Fruit fly (Drosophila melanogaster) whole organism, embryonic: ENCODE results near the gene CG6878.

Source experiments
- Adf1 ChIP-seq: fragments of 200-800 bp; sonication (Bioruptor generic); IDR thresholded peaks from 2 replicates; pipeline ENCODE4 v1.3.6; 2022; ENCODE audit warnings: missing biosample characterization, missing genetic modification characterization
- Atf3 ChIP-seq: fragments of 200-800 bp; sonication (Bioruptor generic); optimal IDR thresholded peaks from 3 replicates; lab custom pipeline; 2016; ENCODE audit warnings: missing biosample characterization, missing genetic modification characterization
- Awh ChIP-seq: fragments of 200-800 bp; sonication (Bioruptor generic); IDR thresholded peaks from 2 replicates; pipeline ENCODE4, ENCODE4 v1.3.6; 2022; ENCODE audit warnings: missing biosample characterization, missing genetic modification characterization
- Bteb2 ChIP-seq: fragments of 200-800 bp; sonication (Bioruptor generic); optimal IDR thresholded peaks from 2 replicates; lab custom pipeline; 2016; ENCODE audit warnings: missing biosample characterization, missing genetic modification characterization
- CG10654 ChIP-seq: fragments of 200-800 bp; sonication (Bioruptor generic); optimal IDR thresholded peaks from 2 replicates; lab custom pipeline; 2016; ENCODE audit warnings: missing biosample characterization, missing genetic modification characterization
- CG12769 ChIP-seq: fragments of 200-800 bp; sonication (Bioruptor generic); optimal IDR thresholded peaks from 2 replicates; lab custom pipeline; 2019; ENCODE audit warnings: missing biosample characterization, mild to moderate bottlenecking, missing genetic modification characterization, moderate library complexity
- CG17328 ChIP-seq: fragments of 200-800 bp; sonication (Bioruptor generic); IDR thresholded peaks from 2 replicates; pipeline ENCODE4 v1.3.6; 2022; ENCODE audit warnings: missing biosample characterization, missing genetic modification characterization
- CG17361 ChIP-seq: fragments of 200-800 bp; sonication (Bioruptor generic); IDR thresholded peaks from 3 replicates; pipeline ENCODE4 v1.3.6; 2022; ENCODE audit warnings: missing biosample characterization, missing genetic modification characterization
- CG18262 ChIP-seq: fragments of 200-800 bp; optimal IDR thresholded peaks from 3 replicates; lab custom pipeline; 2019; ENCODE audit warnings: missing biosample characterization, mild to moderate bottlenecking, missing genetic modification characterization, moderate library complexity
- CG18476 ChIP-seq: fragments of 200-800 bp; sonication (Bioruptor generic); optimal IDR thresholded peaks from 2 replicates; lab custom pipeline; 2016; ENCODE audit warnings: missing biosample characterization, mild to moderate bottlenecking, missing genetic modification characterization
- CG33213 ChIP-seq: fragments of 200-800 bp; sonication (Bioruptor generic); optimal IDR thresholded peaks from 3 replicates; lab custom pipeline; 2016; ENCODE audit warnings: missing biosample characterization, missing genetic modification characterization
- CG34224 ChIP-seq: fragments of 200-800 bp; sonication (Bioruptor generic); IDR thresholded peaks from 3 replicates; pipeline ENCODE4 v1.3.6; 2022; ENCODE audit warnings: missing biosample characterization, missing genetic modification characterization; ENCODE audit not compliant: partially characterized antibody
- CG42726 ChIP-seq: fragments of 200-800 bp; sonication (Bioruptor generic); IDR thresholded peaks from 2 replicates; pipeline ENCODE4 v1.3.6; 2022; ENCODE audit warnings: missing biosample characterization, missing genetic modification characterization; ENCODE audit not compliant: partially characterized antibody
- CG4404 ChIP-seq: fragments of 200-800 bp; sonication (Bioruptor generic); IDR thresholded peaks from 2 replicates; pipeline ENCODE4 v1.3.6; 2022; ENCODE audit warnings: missing biosample characterization, missing genetic modification characterization
- CG4707 ChIP-seq: fragments of 200-800 bp; sonication (Bioruptor generic); optimal IDR thresholded peaks from 2 replicates; lab custom pipeline; 2018; ENCODE audit warnings: missing biosample characterization, mild to moderate bottlenecking, missing genetic modification characterization, moderate library complexity
- CG8089 ChIP-seq: fragments of 200-800 bp; sonication (Bioruptor generic); optimal IDR thresholded peaks from 3 replicates; lab custom pipeline; 2016; ENCODE audit warnings: missing biosample characterization, missing genetic modification characterization
- CG8281 ChIP-seq: fragments of 200-800 bp; sonication (Bioruptor generic); optimal IDR thresholded peaks from 2 replicates; lab custom pipeline; 2018; ENCODE audit warnings: missing biosample characterization, mild to moderate bottlenecking, missing genetic modification characterization, moderate library complexity
- CG9609 ChIP-seq: fragments of 200-800 bp; sonication (Bioruptor generic); optimal IDR thresholded peaks from 3 replicates; lab custom pipeline; 2016; ENCODE audit warnings: missing biosample characterization, missing genetic modification characterization
- CG9932 ChIP-seq: fragments of 200-800 bp; sonication (Bioruptor generic); IDR thresholded peaks from 2 replicates; pipeline ENCODE4 v1.3.6; 2022; ENCODE audit warnings: missing biosample characterization, missing genetic modification characterization
- D19B ChIP-seq: fragments of 200-800 bp; sonication (Bioruptor generic); optimal IDR thresholded peaks from 2 replicates; lab custom pipeline; 2017; ENCODE audit warnings: missing biosample characterization, mild to moderate bottlenecking, missing genetic modification characterization
- Dbx ChIP-seq: fragments of 200-800 bp; sonication (Bioruptor generic); IDR thresholded peaks from 3 replicates; pipeline ENCODE4 v1.3.6; 2022; ENCODE audit warnings: missing biosample characterization, missing genetic modification characterization
- Dip2 ChIP-seq: fragments of 200-800 bp; sonication (Bioruptor generic); IDR thresholded peaks from 2 replicates; pipeline ENCODE4 v1.3.6; 2022; ENCODE audit warnings: missing biosample characterization, missing genetic modification characterization
- E2f2 ChIP-seq: fragments of 200-800 bp; sonication (Bioruptor generic); IDR thresholded peaks from 2 replicates; pipeline ENCODE4 v1.3.6; 2022; ENCODE audit warnings: missing biosample characterization, missing genetic modification characterization
- GATAe ChIP-seq: fragments of 200-800 bp; sonication (Bioruptor generic); conservative IDR thresholded peaks from 2 replicates; pipeline ENCODE4 v1.3.6; 2022; ENCODE audit warnings: missing biosample characterization, missing genetic modification characterization
- HmgZ ChIP-seq: fragments of 200-800 bp; sonication (Bioruptor generic); optimal IDR thresholded peaks from 2 replicates; lab custom pipeline; 2018; ENCODE audit warnings: missing biosample characterization, mild to moderate bottlenecking, missing genetic modification characterization
- Lim3 ChIP-seq: fragments of 200-800 bp; sonication (Bioruptor generic); IDR thresholded peaks from 2 replicates; pipeline ENCODE4 v1.3.6; 2022; ENCODE audit warnings: missing biosample characterization, missing genetic modification characterization
- MTF-1 ChIP-seq: fragments of 200-800 bp; sonication (Bioruptor generic); optimal IDR thresholded peaks from 2 replicates; lab custom pipeline; 2018; ENCODE audit warnings: missing biosample characterization, mild to moderate bottlenecking, missing genetic modification characterization, borderline replicate concordance
- Med ChIP-seq: fragments of 200-800 bp; sonication (Bioruptor generic); peaks from one replicate; lab custom pipeline; 2016; ENCODE audit warnings: missing biosample characterization, missing genetic modification characterization, mild to moderate bottlenecking, inconsistent platforms, moderate library complexity
- Sox102F ChIP-seq: fragments of 200-800 bp; sonication (Bioruptor generic); optimal IDR thresholded peaks from 2 replicates; lab custom pipeline; 2018; ENCODE audit warnings: missing biosample characterization, mild to moderate bottlenecking, missing genetic modification characterization, moderate library complexity
- Spps ChIP-seq: fragments of 200-800 bp; sonication (Bioruptor generic); optimal IDR thresholded peaks from 2 replicates; lab custom pipeline; 2018; ENCODE audit warnings: missing biosample characterization, mild to moderate bottlenecking, missing genetic modification characterization
- Trl ChIP-seq, 3 experiments: fragments of >200 bp in 2 of 3; fragments of 200-800 bp in 1 of 3; sonication (Bioruptor generic) in 1 of 3; optimal IDR thresholded peaks; 2 replicates in 1 of 3; 3 replicates in 2 of 3; lab custom pipeline; 2016 to 2017; ENCODE audit warnings: missing biosample characterization in 1 of 3, missing genetic modification characterization in 1 of 3
- Usf ChIP-seq: fragments of 200-800 bp; sonication (Bioruptor generic); optimal IDR thresholded peaks from 2 replicates; lab custom pipeline; 2017; ENCODE audit warnings: missing genotype, missing biosample characterization, missing genetic modification characterization
- Xbp1 ChIP-seq: fragments of 200-800 bp; sonication (Bioruptor generic); optimal IDR thresholded peaks from 3 replicates; lab custom pipeline; 2016; ENCODE audit warnings: missing biosample characterization, mild to moderate bottlenecking, missing genetic modification characterization
- ac ChIP-seq: fragments of 200-800 bp; sonication (Bioruptor generic); optimal IDR thresholded peaks from 3 replicates; lab custom pipeline; 2017; ENCODE audit warnings: missing biosample characterization, mild to moderate bottlenecking, missing genetic modification characterization
- cg ChIP-seq: fragments of 200-800 bp; sonication (Bioruptor generic); optimal IDR thresholded peaks from 3 replicates; lab custom pipeline; 2019; ENCODE audit warnings: missing biosample characterization, mild to moderate bottlenecking, missing genetic modification characterization, moderate library complexity
- ci ChIP-seq: fragments of 200-800 bp; sonication (Bioruptor generic); IDR thresholded peaks from 3 replicates; pipeline ENCODE4 v1.3.6; 2022; ENCODE audit warnings: missing biosample characterization, missing genetic modification characterization
- disco-r ChIP-seq: fragments of 200-800 bp; sonication (Bioruptor generic); optimal IDR thresholded peaks from 2 replicates; lab custom pipeline; 2016; ENCODE audit warnings: missing biosample characterization, missing genetic modification characterization
- gcm2 ChIP-seq: fragments of 200-800 bp; sonication (Bioruptor generic); optimal IDR thresholded peaks from 2 replicates; lab custom pipeline; 2016; ENCODE audit warnings: missing biosample characterization, missing genetic modification characterization
- grn ChIP-seq: fragments of 200-800 bp; sonication (Bioruptor generic); optimal IDR thresholded peaks from 3 replicates; lab custom pipeline; 2017; ENCODE audit warnings: missing biosample characterization, missing genetic modification characterization
- gsb ChIP-seq: fragments of 200-800 bp; sonication (Bioruptor generic); IDR thresholded peaks from 2 replicates; pipeline ENCODE4 v1.3.6; 2022; ENCODE audit warnings: missing biosample characterization, missing genetic modification characterization
- gsb-n ChIP-seq: fragments of 200-800 bp; sonication (Bioruptor generic); optimal IDR thresholded peaks from 3 replicates; lab custom pipeline; 2018; ENCODE audit warnings: missing biosample characterization, mild to moderate bottlenecking, missing genetic modification characterization
- knrl ChIP-seq: fragments of 200-800 bp; sonication (Bioruptor generic); IDR thresholded peaks from 3 replicates; pipeline ENCODE4 v1.3.6; 2022; ENCODE audit warnings: missing biosample characterization, missing genetic modification characterization; ENCODE audit not compliant: partially characterized antibody
- nau ChIP-seq: fragments of 200-800 bp; sonication (Bioruptor generic); optimal IDR thresholded peaks from 3 replicates; lab custom pipeline; 2017; ENCODE audit warnings: missing biosample characterization, mild to moderate bottlenecking, missing genetic modification characterization, missing genetic modification reagents
- phol ChIP-seq: fragments of 200-800 bp; sonication (Bioruptor generic); optimal IDR thresholded peaks from 3 replicates; lab custom pipeline; 2018; ENCODE audit warnings: missing biosample characterization, mild to moderate bottlenecking, missing genetic modification characterization, moderate library complexity
- sens ChIP-seq: fragments of 200-800 bp; sonication (Bioruptor generic); peaks from one replicate; lab custom pipeline; 2016; ENCODE audit warnings: missing biosample characterization, missing genetic modification characterization
- shn ChIP-seq: fragments of 200-800 bp; sonication (Bioruptor generic); optimal IDR thresholded peaks from 3 replicates; lab custom pipeline; 2016; ENCODE audit warnings: missing biosample characterization, missing genetic modification characterization
- so ChIP-seq: fragments of 200-800 bp; sonication (Bioruptor generic); IDR thresholded peaks from 3 replicates; pipeline ENCODE4 v1.3.6; 2022; ENCODE audit warnings: missing biosample characterization, missing genetic modification characterization
- stc ChIP-seq: fragments of 200-800 bp; sonication (Bioruptor generic); IDR thresholded peaks from 2 replicates; pipeline ENCODE4 v1.3.6; 2022; ENCODE audit warnings: missing biosample characterization, missing genetic modification characterization
- tna ChIP-seq: fragments of 200-800 bp; sonication (Bioruptor generic); IDR thresholded peaks from 2 replicates; pipeline ENCODE4 v1.3.6; 2022; ENCODE audit warnings: missing biosample characterization, missing genetic modification characterization; ENCODE audit not compliant: partially characterized antibody
- usp ChIP-seq: fragments of >200 bp; optimal IDR thresholded peaks from 2 replicates; lab custom pipeline; 2017; ENCODE audit warnings: missing biosample characterization, missing genetic modification characterization

CG6878 gene

DNA sequence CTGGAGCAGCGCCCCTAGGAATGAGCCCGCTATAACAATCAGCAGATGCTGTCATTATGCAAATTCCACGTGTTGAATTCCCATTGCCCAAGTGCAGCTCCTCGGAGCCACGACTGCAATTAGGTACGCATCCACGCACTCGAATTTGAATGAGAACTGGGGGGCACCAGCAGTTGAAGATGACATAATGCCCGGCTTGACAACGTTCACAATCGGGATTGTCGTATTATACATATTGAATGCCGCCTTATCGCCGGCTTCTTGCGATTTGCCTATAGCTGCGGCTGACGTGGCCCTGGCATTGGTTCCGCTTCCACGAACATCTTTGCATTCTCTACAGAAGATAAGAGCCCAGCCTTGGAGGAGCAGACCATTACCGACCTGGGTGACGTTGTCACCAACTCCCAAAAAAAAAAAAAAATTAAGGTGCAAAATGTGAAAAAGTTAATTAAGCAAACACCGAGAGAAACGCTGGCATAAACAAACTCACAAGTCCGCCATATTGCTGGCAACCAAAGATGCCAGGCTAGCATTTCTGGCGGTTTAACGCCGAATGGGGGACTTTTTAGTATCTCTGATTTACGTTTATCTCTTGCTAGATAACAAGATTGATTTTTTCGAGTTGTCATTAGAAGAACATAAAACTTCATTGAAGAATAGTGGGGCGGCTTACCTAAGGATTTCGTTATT lies 21.2 kb upstream of the CG6878 start (continued):
- TF ChIP-seq Xbp1 (GFP tag; lab: Kevin White, UChicago) = peak; percentile 88
- TF ChIP-seq CG10654 (GFP tag; lab: Kevin White, UChicago) = no peak
- TF ChIP-seq CG34224 (GFP tag; lab: Robert Waterston, UW) = no peak
- TF ChIP-seq Trl (optimal IDR thresholded peaks at IDR 0.05; lab: Kevin White, UChicago) = no peak
- TF ChIP-seq Trl (GFP tag; optimal IDR thresholded peaks at IDR 0.05; lab: Kevin White, UChicago) = no peak
- peak; percentile 74 for TF ChIP-seq phol (tag; lab: Kevin White, UChicago)
- no peak for TF ChIP-seq Usf (GFP tag; lab: Kevin White, UChicago)
- no peak for TF ChIP-seq Spps
- TF ChIP-seq gsb (GFP tag; lab: Robert Waterston, UW) = 0 out of 2 replicates have a peak, but pooled peaks have one; percentile 30
- no peak for TF ChIP-seq sens (GFP tag; lab: Kevin White, UChicago)
- TF ChIP-seq CG18476 (GFP tag; lab: Kevin White, UChicago) = no peak
- no peak for TF ChIP-seq Atf3 (GFP tag; lab: Kevin White, UChicago)
- TF ChIP-seq knrl (GFP tag; lab: Robert Waterston, UW) = no peak
- TF ChIP-seq MTF-1 (GFP tag; lab: Kevin White, UChicago) = no peak
- no peak for TF ChIP-seq Sox102F (GFP tag; lab: Kevin White, UChicago)
- no peak for TF ChIP-seq Dbx
- no peak for TF ChIP-seq disco-r
- 0 out of 2 replicates have a peak, but pooled peaks have one; percentile 6 for TF ChIP-seq Awh (GFP tag; lab: Robert Waterston, UW)
- no peak for TF ChIP-seq cg (GFP tag; lab: Kevin White, UChicago)
- no peak for TF ChIP-seq CG33213 (GFP tag; lab: Kevin White, UChicago)
- TF ChIP-seq CG12769 (tag; lab: Kevin White, UChicago) = no peak
- TF ChIP-seq ci (GFP tag; lab: Robert Waterston, UW) = 0 out of 3 replicates have a peak, but pooled peaks have one; percentile 21
- TF ChIP-seq shn = no peak
- no peak for TF ChIP-seq HmgZ (tag; lab: Kevin White, UChicago)
- peak; percentile 39; the same call in 1 of the 2 replicates for TF ChIP-seq CG42726 (GFP tag; lab: Robert Waterston, UW)
- TF ChIP-seq D19B (GFP tag; lab: Kevin White, UChicago) = no peak
- no peak for TF ChIP-seq GATAe
- TF ChIP-seq CG17361 = no peak
- no peak for TF ChIP-seq CG4404
- no peak for TF ChIP-seq usp (GFP tag; lab: Kevin White, UChicago)
- no peak for TF ChIP-seq CG18262 (tag; lab: Kevin White, UChicago)
- no peak for TF ChIP-seq ac
- TF ChIP-seq stc (GFP tag; lab: Robert Waterston, UW) = no peak
- no peak for TF ChIP-seq nau (GFP tag; lab: Kevin White, UChicago)
- TF ChIP-seq Med (GFP tag; lab: Kevin White, UChicago) = peak; percentile 76
- TF ChIP-seq gsb-n (tag; lab: Kevin White, UChicago) = no peak
- no peak for TF ChIP-seq CG4707
- TF ChIP-seq CG9932 = peak; percentile 46; the same call in 1 of the 2 replicates
- no peak for TF ChIP-seq E2f2 (GFP tag; lab: Robert Waterston, UW)
- TF ChIP-seq so (GFP tag; lab: Robert Waterston, UW) = no peak
- TF ChIP-seq Lim3 = no peak
- TF ChIP-seq Bteb2 (GFP tag; lab: Kevin White, UChicago) = no peak
- no peak for TF ChIP-seq Adf1 (GFP tag; lab: Robert Waterston, UW)
- TF ChIP-seq CG17328 (GFP tag; lab: Robert Waterston, UW) = no peak
- no peak for TF ChIP-seq Dip2 (GFP tag; lab: Robert Waterston, UW)
- peak; percentile 24 for TF ChIP-seq grn (GFP tag; lab: Kevin White, UChicago)
- no peak for TF ChIP-seq CG9609 (GFP tag; lab: Kevin White, UChicago)
- no peak for TF ChIP-seq gcm2
- TF ChIP-seq CG8281 (tag; lab: Kevin White, UChicago) = no peak
- TF ChIP-seq CG8089 (GFP tag; lab: Kevin White, UChicago) = no peak
- no peak for TF ChIP-seq tna (GFP tag; lab: Robert Waterston, UW)
